Fruit fly (Drosophila melanogaster): ENCODE data around the gene CG34027.

- TF ChIP-seq CG12768 (GFP tag; optimal IDR thresholded peaks at IDR 0.05) (no peak), Hr96 (GFP tag; optimal IDR thresholded peaks at IDR 0.05) (no peak), kay (GFP tag; ENCODE audit: borderline replicate concordance) (no peak), CG33017 (tag; optimal IDR thresholded peaks at IDR 0.05) (no peak), Mnt (GFP tag; optimal IDR thresholded peaks at IDR 0.05) (no peak), tj (GFP tag; optimal IDR thresholded peaks at IDR 0.05) (no peak), ovo (GFP tag; optimal IDR thresholded peaks at IDR 0.05) (no peak)
Measured at dm6 chr3R:25080446-25080845, 28.4 kb downstream of the CG34027 start.
